Fruit fly (Drosophila melanogaster) whole organism, embryonic: ENCODE data around the gene CG10560.
A peak's percentile ranks its signal among the peaks of the same experiment; 100 is the strongest.

Experiments used
- B-H1 ChIP-seq: fragments of 200-800 bp; sonication (Bioruptor generic); IDR thresholded peaks from 3 replicates; pipeline ENCODE4 v1.3.6; 2022; ENCODE audit warnings: missing biosample characterization, missing genetic modification characterization
- C15 ChIP-seq: fragments of 200-800 bp; sonication (Bioruptor generic); IDR thresholded peaks from 3 replicates; pipeline ENCODE4 v1.3.6; 2022; ENCODE audit warnings: missing biosample characterization, missing genetic modification characterization
- CG10274 ChIP-seq: fragments of 200-800 bp; sonication (Bioruptor generic); optimal IDR thresholded peaks from 3 replicates; lab custom pipeline; 2017; ENCODE audit warnings: missing biosample characterization, mild to moderate bottlenecking, missing genetic modification characterization
- CG11456 ChIP-seq: fragments of 200-800 bp; sonication (Bioruptor generic); IDR thresholded peaks from 3 replicates; pipeline ENCODE4 v1.3.6; 2022; ENCODE audit warnings: missing biosample characterization, missing genetic modification characterization
- CG13296 ChIP-seq: fragments of 200-800 bp; sonication (Bioruptor generic); optimal IDR thresholded peaks from 3 replicates; lab custom pipeline; 2018; ENCODE audit warnings: missing biosample characterization, mild to moderate bottlenecking, missing genetic modification characterization
- CG14860 ChIP-seq: fragments of 200-800 bp; sonication (Bioruptor generic); IDR thresholded peaks from 3 replicates; pipeline ENCODE4 v1.3.6; 2022; ENCODE audit warnings: missing biosample characterization, missing genetic modification characterization; ENCODE audit not compliant: partially characterized antibody
- CG15479 ChIP-seq: fragments of 200-800 bp; sonication (Bioruptor generic); optimal IDR thresholded peaks from 3 replicates; lab custom pipeline; 2019; ENCODE audit warnings: missing biosample characterization, mild to moderate bottlenecking, missing genetic modification characterization, moderate library complexity
- CG15514 ChIP-seq: fragments of 200-800 bp; sonication (Bioruptor generic); optimal IDR thresholded peaks from 3 replicates; lab custom pipeline; 2017; ENCODE audit warnings: missing biosample characterization, missing genetic modification characterization, mild to moderate bottlenecking, moderate library complexity, missing genetic modification reagents
- CG15601 ChIP-seq: fragments of 200-800 bp; sonication (Bioruptor generic); optimal IDR thresholded peaks from 3 replicates; lab custom pipeline; 2019; ENCODE audit warnings: missing biosample characterization, mild to moderate bottlenecking, missing genetic modification characterization, moderate library complexity
- CG15696 ChIP-seq: fragments of 200-800 bp; sonication (Bioruptor generic); optimal IDR thresholded peaks from 2 replicates; lab custom pipeline; 2019; ENCODE audit warnings: missing biosample characterization, mild to moderate bottlenecking, missing genetic modification characterization, moderate library complexity
- CG1603 ChIP-seq: fragments of 200-800 bp; sonication (Bioruptor generic); optimal IDR thresholded peaks from 2 replicates; lab custom pipeline; 2019; ENCODE audit warnings: missing biosample characterization, mild to moderate bottlenecking, missing genetic modification characterization, moderate library complexity
- CG1832 ChIP-seq: fragments of 200-800 bp; sonication (Bioruptor generic); optimal IDR thresholded peaks from 2 replicates; lab custom pipeline; 2017; ENCODE audit warnings: missing biosample characterization, mild to moderate bottlenecking, missing genetic modification characterization, inconsistent platforms
- CG18764 ChIP-seq: fragments of 200-800 bp; sonication (Bioruptor generic); optimal IDR thresholded peaks from 3 replicates; lab custom pipeline; 2016; ENCODE audit warnings: missing biosample characterization, missing genetic modification characterization
- CG3995 ChIP-seq: fragments of 200-800 bp; sonication (Bioruptor generic); optimal IDR thresholded peaks from 3 replicates; lab custom pipeline; 2016; ENCODE audit warnings: missing biosample characterization, missing genetic modification characterization
- CG4617 ChIP-seq: fragments of 200-800 bp; sonication (Bioruptor generic); optimal IDR thresholded peaks from 3 replicates; lab custom pipeline; 2016; ENCODE audit warnings: missing biosample characterization, missing genetic modification characterization, borderline replicate concordance
- CG4820 ChIP-seq: fragments of 200-800 bp; sonication (Bioruptor generic); optimal IDR thresholded peaks from 3 replicates; lab custom pipeline; 2016; ENCODE audit warnings: missing biosample characterization, missing genetic modification characterization
- CG6654 ChIP-seq: fragments of 200-800 bp; sonication (Bioruptor generic); optimal IDR thresholded peaks from 2 replicates; lab custom pipeline; 2017; ENCODE audit warnings: missing biosample characterization, mild to moderate bottlenecking, missing genetic modification characterization
- CG7271 ChIP-seq: fragments of 200-800 bp; sonication (Bioruptor generic); optimal IDR thresholded peaks from 2 replicates; lab custom pipeline; 2018; ENCODE audit warnings: missing biosample characterization, mild to moderate bottlenecking, missing genetic modification characterization, moderate library complexity
- CG8290 ChIP-seq, 3 experiments: fragments of 200-800 bp; sonication (Bioruptor generic); optimal IDR thresholded peaks; 2 replicates each; lab custom pipeline; 2016 to 2019; ENCODE audit warnings: missing biosample characterization in 3 of 3, missing genetic modification characterization in 3 of 3, mild to moderate bottlenecking in 2 of 3, moderate library complexity in 1 of 3
- CG8765 ChIP-seq: fragments of 200-800 bp; sonication (Bioruptor generic); IDR thresholded peaks from 2 replicates; pipeline ENCODE4 v1.3.6; 2022; ENCODE audit warnings: missing biosample characterization, missing genetic modification characterization
- CG9817 ChIP-seq: fragments of 200-800 bp; sonication (Bioruptor generic); optimal IDR thresholded peaks from 2 replicates; lab custom pipeline; 2018; ENCODE audit warnings: missing biosample characterization, mild to moderate bottlenecking, missing genetic modification characterization, moderate library complexity
- CoRest ChIP-seq: fragments of 200-800 bp; sonication (Bioruptor generic); optimal IDR thresholded peaks from 3 replicates; lab custom pipeline; 2018; ENCODE audit warnings: missing biosample characterization, mild to moderate bottlenecking, missing genetic modification characterization, moderate library complexity
- Dll ChIP-seq: fragments of 200-800 bp; sonication (Bioruptor generic); IDR thresholded peaks from 4 replicates; pipeline ENCODE4 v1.3.6; 2022; ENCODE audit warnings: missing biosample characterization, missing genetic modification characterization; ENCODE audit not compliant: partially characterized antibody
- HHEX ChIP-seq: fragments of 200-800 bp; sonication (Bioruptor generic); optimal IDR thresholded peaks from 3 replicates; lab custom pipeline; 2017; ENCODE audit warnings: missing biosample characterization, mild to moderate bottlenecking, missing genetic modification characterization, missing genetic modification reagents
- Hr51 ChIP-seq, 2 experiments: fragments of 200-800 bp; sonication (Bioruptor generic); optimal IDR thresholded peaks; 2 replicates in 1 of 2; 3 replicates in 1 of 2; lab custom pipeline; 2016 to 2018; ENCODE audit warnings: missing biosample characterization in 2 of 2, missing genetic modification characterization in 2 of 2, mild to moderate bottlenecking in 1 of 2, moderate library complexity in 1 of 2
- Max ChIP-seq: fragments of 200-800 bp; sonication (Bioruptor generic); optimal IDR thresholded peaks from 2 replicates; lab custom pipeline; 2016; ENCODE audit warnings: missing biosample characterization, mild to moderate bottlenecking, missing genetic modification characterization
- Mes4 ChIP-seq: fragments of 200-800 bp; sonication (Bioruptor generic); optimal IDR thresholded peaks from 2 replicates; lab custom pipeline; 2016; ENCODE audit warnings: missing biosample characterization, missing genetic modification characterization
- Mrtf ChIP-seq: fragments of 200-800 bp; sonication (Bioruptor generic); IDR thresholded peaks from 3 replicates; pipeline ENCODE4 v1.3.6; 2022; ENCODE audit warnings: missing biosample characterization, missing genetic modification characterization
- Oli ChIP-seq: fragments of 200-800 bp; sonication (Bioruptor generic); optimal IDR thresholded peaks from 2 replicates; lab custom pipeline; 2018; ENCODE audit warnings: missing biosample characterization, mild to moderate bottlenecking, missing genetic modification characterization, moderate library complexity
- Scr ChIP-seq: fragments of 200-800 bp; sonication (Bioruptor generic); IDR thresholded peaks from 2 replicates; pipeline ENCODE4 v1.3.6; 2022; ENCODE audit warnings: missing biosample characterization, missing genetic modification characterization; ENCODE audit not compliant: partially characterized antibody
- Sin3A ChIP-seq: fragments of >200 bp; optimal IDR thresholded peaks from 2 replicates; lab custom pipeline; 2018
- Vsx1 ChIP-seq: fragments of 200-800 bp; sonication (Bioruptor generic); optimal IDR thresholded peaks from 2 replicates; lab custom pipeline; 2017; ENCODE audit warnings: missing biosample characterization, mild to moderate bottlenecking, missing genetic modification characterization, missing genetic modification reagents
- ap ChIP-seq: fragments of 200-800 bp; sonication (Bioruptor generic); IDR thresholded peaks from 2 replicates; pipeline ENCODE4 v1.3.6; 2022; ENCODE audit warnings: missing biosample characterization, missing genetic modification characterization
- crp ChIP-seq, 2 experiments: fragments of 200-800 bp; sonication (Bioruptor generic); optimal IDR thresholded peaks; 2 replicates in 1 of 2; 3 replicates in 1 of 2; lab custom pipeline; 2017; ENCODE audit warnings: missing biosample characterization in 2 of 2, missing genetic modification characterization in 2 of 2, mild to moderate bottlenecking in 1 of 2, moderate library complexity in 1 of 2
- cwo ChIP-seq: fragments of 200-800 bp; sonication (Bioruptor generic); optimal IDR thresholded peaks from 3 replicates; lab custom pipeline; 2017; ENCODE audit warnings: missing biosample characterization, missing genetic modification characterization, mild to moderate bottlenecking, moderate library complexity, missing genetic modification reagents
- da ChIP-seq: fragments of 200-800 bp; sonication (Bioruptor generic); optimal IDR thresholded peaks from 2 replicates; lab custom pipeline; 2016; ENCODE audit warnings: missing biosample characterization, missing genetic modification characterization
- dmrt99B ChIP-seq: fragments of 200-800 bp; sonication (Bioruptor generic); optimal IDR thresholded peaks from 2 replicates; lab custom pipeline; 2018; ENCODE audit warnings: missing biosample characterization, mild to moderate bottlenecking, missing genetic modification characterization, moderate library complexity
- fd3F ChIP-seq: fragments of 200-800 bp; sonication (Bioruptor generic); optimal IDR thresholded peaks from 2 replicates; lab custom pipeline; 2018; ENCODE audit warnings: missing biosample characterization, mild to moderate bottlenecking, missing genetic modification characterization, moderate library complexity
- fru ChIP-seq: fragments of >200 bp; optimal IDR thresholded peaks from 2 replicates; lab custom pipeline; 2017
- grn ChIP-seq: fragments of 200-800 bp; sonication (Bioruptor generic); optimal IDR thresholded peaks from 3 replicates; lab custom pipeline; 2017; ENCODE audit warnings: missing biosample characterization, missing genetic modification characterization
- gro ChIP-seq: fragments of 200-800 bp; sonication (Bioruptor generic); optimal IDR thresholded peaks from 2 replicates; lab custom pipeline; 2016; ENCODE audit warnings: missing biosample characterization, missing genetic modification characterization
- kay ChIP-seq: fragments of 200-800 bp; sonication (Bioruptor generic); optimal IDR thresholded peaks from 2 replicates; lab custom pipeline; 2016; ENCODE audit warnings: missing biosample characterization, missing genetic modification characterization
- kni ChIP-seq: fragments of 200-800 bp; sonication (Bioruptor generic); optimal IDR thresholded peaks from 3 replicates; lab custom pipeline; 2017; ENCODE audit warnings: mild to moderate bottlenecking, missing biosample characterization, missing genetic modification reagents, missing genetic modification characterization
- knrl ChIP-seq: fragments of 200-800 bp; sonication (Bioruptor generic); IDR thresholded peaks from 3 replicates; pipeline ENCODE4 v1.3.6; 2022; ENCODE audit warnings: missing biosample characterization, missing genetic modification characterization; ENCODE audit not compliant: partially characterized antibody
- lmd ChIP-seq: fragments of 200-800 bp; sonication (Bioruptor generic); IDR thresholded peaks from 2 replicates; pipeline ENCODE4 v1.3.6; 2022; ENCODE audit warnings: missing biosample characterization, missing genetic modification characterization
- oc ChIP-seq: fragments of 200-800 bp; sonication (Bioruptor generic); optimal IDR thresholded peaks from 2 replicates; lab custom pipeline; 2018; ENCODE audit warnings: missing biosample characterization, mild to moderate bottlenecking, missing genetic modification characterization, moderate library complexity
- pzg ChIP-seq: fragments of 200-800 bp; sonication (Bioruptor generic); optimal IDR thresholded peaks from 3 replicates; lab custom pipeline; 2018; ENCODE audit warnings: missing biosample characterization, mild to moderate bottlenecking, missing genetic modification characterization, moderate library complexity
- sisA ChIP-seq: fragments of 200-800 bp; sonication (Bioruptor generic); IDR thresholded peaks from 2 replicates; pipeline ENCODE4 v1.3.6; 2022; ENCODE audit warnings: missing biosample characterization, missing genetic modification characterization
- stwl ChIP-seq: fragments of 200-800 bp; sonication (Bioruptor generic); optimal IDR thresholded peaks from 3 replicates; lab custom pipeline; 2018; ENCODE audit warnings: missing biosample characterization, mild to moderate bottlenecking, missing genetic modification characterization, moderate library complexity
- unc-4 ChIP-seq: fragments of 200-800 bp; sonication (Bioruptor generic); IDR thresholded peaks from 2 replicates; pipeline ENCODE4 v1.3.6; 2022; ENCODE audit warnings: missing biosample characterization, missing genetic modification characterization; ENCODE audit not compliant: partially characterized antibody

Gene CG10560

dm6 chr3R:25335065-25335464, 15.2 kb upstream of the CG10560 start, which contains the start of the genes CG10669 and CG11902 (continued):
- no peak for TF ChIP-seq Oli
- no peak for TF ChIP-seq gro (GFP tag; lab: Kevin White, UChicago)
- TF ChIP-seq CG6654 = no peak
- TF ChIP-seq CG1603 (tag; lab: Kevin White, UChicago) = no peak
- no peak for TF ChIP-seq CG15479 (GFP tag; lab: Kevin White, UChicago)
- TF ChIP-seq CG8765 (GFP tag; lab: Robert Waterston, UW) = no peak
- no peak for TF ChIP-seq Max (GFP tag; lab: Kevin White, UChicago)
- no peak for TF ChIP-seq CG15514 (GFP tag; lab: Kevin White, UChicago)
- no peak for TF ChIP-seq Mes4 (GFP tag; lab: Kevin White, UChicago)
- no peak for TF ChIP-seq HHEX (GFP tag; lab: Kevin White, UChicago)
- no peak for TF ChIP-seq CG3995
- no peak for TF ChIP-seq Scr (GFP tag; lab: Robert Waterston, UW)
- no peak for TF ChIP-seq Vsx1 (GFP tag; lab: Kevin White, UChicago)
- TF ChIP-seq Dll (GFP tag; lab: Robert Waterston, UW) = 0 out of 4 replicates have a peak, but pooled peaks have one; percentile 31
- no peak for TF ChIP-seq lmd (GFP tag; lab: Robert Waterston, UW)
- TF ChIP-seq unc-4 (GFP tag; lab: Robert Waterston, UW) = 0 out of 2 replicates have a peak, but pooled peaks have one; percentile 14
- TF ChIP-seq CG18764 (GFP tag; lab: Kevin White, UChicago) = no peak
- no peak for TF ChIP-seq sisA (GFP tag; lab: Robert Waterston, UW)
- TF ChIP-seq CG1832 (GFP tag; lab: Kevin White, UChicago) = no peak
- TF ChIP-seq CG10274 (GFP tag; lab: Kevin White, UChicago) = no peak
- TF ChIP-seq stwl (tag; lab: Kevin White, UChicago) = peak; percentile 76
- TF ChIP-seq B-H1 = no peak
- no peak for TF ChIP-seq C15 (GFP tag; lab: Robert Waterston, UW)
- no peak for TF ChIP-seq Hr51 (GFP tag; optimal IDR thresholded peaks at IDR 0.05; lab: Kevin White, UChicago)
- TF ChIP-seq CG11456 (GFP tag; lab: Robert Waterston, UW) = no peak
- no peak for TF ChIP-seq oc (tag; lab: Kevin White, UChicago)
- TF ChIP-seq CoRest (tag; lab: Kevin White, UChicago) = no peak
- no peak for TF ChIP-seq dmrt99B (tag; lab: Kevin White, UChicago)
- no peak for TF ChIP-seq cwo (GFP tag; lab: Kevin White, UChicago)
- no peak for TF ChIP-seq CG14860 (GFP tag; lab: Robert Waterston, UW)
- no peak for TF ChIP-seq grn (GFP tag; lab: Kevin White, UChicago)
- peak; percentile 29 for TF ChIP-seq CG4617 (GFP tag; lab: Kevin White, UChicago)
- no peak for TF ChIP-seq CG13296
- TF ChIP-seq ap (GFP tag; lab: Robert Waterston, UW) = no peak
- no peak for TF ChIP-seq CG15696
- no peak for TF ChIP-seq CG15601 (tag; lab: Kevin White, UChicago)
- TF ChIP-seq CG7271 = no peak
- no peak for TF ChIP-seq fd3F (GFP tag; lab: Kevin White, UChicago)
- no peak for TF ChIP-seq CG9817 (tag; lab: Kevin White, UChicago)
- peak; percentile 86 to 98 for TF ChIP-seq crp (GFP tag; optimal IDR thresholded peaks at IDR 0.05; lab: Kevin White, UChicago)
- TF ChIP-seq CG4820 = no peak
- no peak for TF ChIP-seq kay
- peak; percentile 40 for TF ChIP-seq pzg (GFP tag; lab: Kevin White, UChicago)
- no peak for TF ChIP-seq CG8290 (GFP tag; optimal IDR thresholded peaks at IDR 0.05; lab: Kevin White, UChicago)
- no peak for TF ChIP-seq CG8290 (tag; optimal IDR thresholded peaks at IDR 0.05; lab: Kevin White, UChicago)
- TF ChIP-seq fru (lab: Kevin White, UChicago) = no peak
- TF ChIP-seq da (GFP tag; lab: Kevin White, UChicago) = no peak
- TF ChIP-seq Mrtf = no peak
- no peak for TF ChIP-seq kni (GFP tag; lab: Kevin White, UChicago)
- TF ChIP-seq Sin3A (lab: Kevin White, UChicago) = peak; percentile 3
- no peak for TF ChIP-seq knrl
